Worm (Caenorhabditis elegans): ENCODE results near the gene npr-28.

npr-28 gene

DNA sequence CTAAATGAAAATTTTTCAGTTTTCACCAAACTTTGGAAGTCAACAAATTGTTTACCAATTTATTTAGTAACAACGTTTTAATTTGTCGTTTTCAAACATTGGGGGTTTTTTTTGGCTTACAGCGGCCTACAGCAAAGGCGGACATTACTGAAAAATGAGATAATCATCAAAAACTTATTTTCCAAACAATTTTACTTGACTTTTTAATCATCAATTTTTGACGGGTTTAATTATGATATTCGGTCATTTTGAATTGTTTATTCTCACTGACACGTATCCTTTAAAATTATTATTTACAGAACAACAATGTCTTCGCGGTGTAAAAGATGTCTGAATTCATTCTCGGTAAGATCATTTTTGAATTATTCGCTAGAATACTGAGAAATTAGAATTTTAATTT lies 16.7 kb upstream of the npr-28 start, which contains the start of gene F40B5.2:
F40B5.2 (plus strand) TSS at position 301 of the 400 bp plus-strand sequence.
- TF ChIP-seq grh-1 (GFP tag; IDR thresholded peaks at IDR 0.05), result no peak
- no peak for TF ChIP-seq nhr-12 (tag; optimal IDR thresholded peaks at IDR 0.05)
- TF ChIP-seq snu-23 (GFP tag; optimal IDR thresholded peaks at IDR 0.05), result no peak
- TF ChIP-seq nhr-20 (tag; optimal IDR thresholded peaks at IDR 0.05), result no peak
- TF ChIP-seq mab-9 (GFP tag; IDR thresholded peaks at IDR 0.05), result no peak
- no peak for TF ChIP-seq vab-15 (tag; optimal IDR thresholded peaks at IDR 0.05)
- no peak for TF ChIP-seq tlp-1 (tag; optimal IDR thresholded peaks at IDR 0.05)
- no peak for TF ChIP-seq lin-39 (tag; optimal IDR thresholded peaks at IDR 0.05)
- no peak for TF ChIP-seq irx-1 (tag; optimal IDR thresholded peaks at IDR 0.05)
- no peak for TF ChIP-seq F16B12.6 (tag; optimal IDR thresholded peaks at IDR 0.05)
- TF ChIP-seq hpl-2 (GFP tag; optimal IDR thresholded peaks at IDR 0.05), result no peak

DNA sequence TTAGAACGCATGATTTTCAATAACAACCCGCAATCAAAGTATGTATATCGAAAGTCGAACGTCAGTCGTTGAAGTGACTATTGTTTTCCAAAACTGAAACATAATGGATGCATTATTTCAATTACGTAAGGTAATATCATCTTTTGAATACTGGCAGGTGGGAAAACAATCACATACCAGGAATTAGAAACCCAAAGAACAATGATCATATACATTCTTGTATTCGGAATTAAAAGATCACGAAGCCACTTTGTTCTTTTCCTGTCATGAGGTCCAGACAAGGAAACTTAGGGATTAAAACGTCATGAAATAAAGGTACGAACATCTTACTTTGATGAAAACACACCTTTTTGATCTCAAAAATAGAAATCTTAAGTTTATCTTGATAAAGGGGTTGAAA lies 11.5 kb upstream of the npr-28 start:
- TF ChIP-seq tlp-1 (tag; optimal IDR thresholded peaks at IDR 0.05), result no peak
- TF ChIP-seq mdl-1 (tag; optimal IDR thresholded peaks at IDR 0.05), result no peak
- no peak for TF ChIP-seq mep-1 (tag; optimal IDR thresholded peaks at IDR 0.05)
- TF ChIP-seq dsc-1 (tag; optimal IDR thresholded peaks at IDR 0.05), result peak; percentile 76
- TF ChIP-seq Y116A8C.19 (tag; optimal IDR thresholded peaks at IDR 0.05; ENCODE audit: borderline replicate concordance), result no peak
- TF ChIP-seq tbx-2 (tag; optimal IDR thresholded peaks at IDR 0.05), result no peak
- TF ChIP-seq lin-14 (GFP tag; optimal IDR thresholded peaks at IDR 0.05), result no peak
- TF ChIP-seq ceh-90 (tag; optimal IDR thresholded peaks at IDR 0.05), result no peak
- TF ChIP-seq nhr-71 (tag; optimal IDR thresholded peaks at IDR 0.05), result peak; percentile 44
- TF ChIP-seq efl-1 (optimal IDR thresholded peaks at IDR 0.05), result no peak
- peak in 1 of 2 experiments; percentile 41 for TF ChIP-seq efl-1 (GFP tag; optimal IDR thresholded peaks at IDR 0.05 in 1 of 2)
- TF ChIP-seq fkh-8 (tag; optimal IDR thresholded peaks at IDR 0.05), result peak; percentile 66
- TF ChIP-seq aly-2 (tag; optimal IDR thresholded peaks at IDR 0.05), result no peak

DNA sequence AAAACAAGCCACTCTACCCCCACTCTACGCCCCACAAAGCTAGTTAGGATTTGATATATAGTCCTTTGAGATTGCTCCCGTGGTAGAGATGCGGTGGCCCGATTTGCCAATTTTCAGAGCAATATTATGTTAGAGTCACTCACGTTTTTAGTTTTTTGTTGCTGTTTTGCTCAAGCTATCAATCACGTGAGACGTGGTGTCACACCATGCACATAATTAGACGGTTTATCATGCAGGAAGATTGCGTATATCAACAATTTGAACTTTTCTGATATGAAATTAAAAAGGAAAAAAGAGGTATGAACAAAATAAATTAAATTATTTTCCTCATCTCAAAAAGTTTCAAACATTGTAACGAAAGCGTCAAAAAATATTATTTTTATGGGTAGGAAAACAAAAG lies 5.4 kb upstream of the npr-28 start:
- TF ChIP-seq zip-4 (GFP tag; optimal IDR thresholded peaks at IDR 0.05), result no peak
- no peak for TF ChIP-seq egl-27 (tag; optimal IDR thresholded peaks at IDR 0.05)
- TF ChIP-seq ama-1 (optimal IDR thresholded peaks at IDR 0.05), result no peak
- TF ChIP-seq nhr-47 (tag; optimal IDR thresholded peaks at IDR 0.05), result no peak
- no peak for TF ChIP-seq sup-37 (GFP tag; optimal IDR thresholded peaks at IDR 0.05)
- no peak for TF ChIP-seq dsc-1 (tag; optimal IDR thresholded peaks at IDR 0.05)
- TF ChIP-seq fkh-8 (tag; optimal IDR thresholded peaks at IDR 0.05), result peak; percentile 19
- no peak for TF ChIP-seq unc-98 (GFP tag; IDR thresholded peaks at IDR 0.05)
- no peak for TF ChIP-seq nhr-11 (tag; optimal IDR thresholded peaks at IDR 0.05)
- no peak for TF ChIP-seq efl-3 (GFP tag; optimal IDR thresholded peaks at IDR 0.05)
- no peak for TF ChIP-seq fkh-10 (GFP tag; optimal IDR thresholded peaks at IDR 0.05)
- TF ChIP-seq irx-1 (tag; optimal IDR thresholded peaks at IDR 0.05), result no peak
- no peak for TF ChIP-seq C16A3.4 (tag; optimal IDR thresholded peaks at IDR 0.05)
- no peak for TF ChIP-seq dpl-1 (GFP tag; optimal IDR thresholded peaks at IDR 0.05)
- TF ChIP-seq ceh-82 (tag; optimal IDR thresholded peaks at IDR 0.05), result no peak
- no peak for TF ChIP-seq ceh-88 (GFP tag; IDR thresholded peaks at IDR 0.05)
- peak; percentile 11 for TF ChIP-seq nhr-20 (tag; optimal IDR thresholded peaks at IDR 0.05)
- TF ChIP-seq zag-1 (tag; optimal IDR thresholded peaks at IDR 0.05), result no peak
- no peak for TF ChIP-seq mdl-1 (tag; optimal IDR thresholded peaks at IDR 0.05)
- no peak for TF ChIP-seq nhr-90 (tag; optimal IDR thresholded peaks at IDR 0.05; ENCODE audit: poor library complexity)
- TF ChIP-seq lin-14 (GFP tag; optimal IDR thresholded peaks at IDR 0.05), result no peak
- TF ChIP-seq C34B4.2 (tag; optimal IDR thresholded peaks at IDR 0.05), result no peak
- no peak for TF ChIP-seq nhr-84 (tag; optimal IDR thresholded peaks at IDR 0.05)
- TF ChIP-seq mep-1 (tag; optimal IDR thresholded peaks at IDR 0.05), result no peak
- TF ChIP-seq tbx-2 (tag; optimal IDR thresholded peaks at IDR 0.05), result no peak
- no peak for TF ChIP-seq isw-1 (GFP tag; IDR thresholded peaks at IDR 0.05)
- no peak for TF ChIP-seq snu-23 (GFP tag; optimal IDR thresholded peaks at IDR 0.05)
- no peak for TF ChIP-seq unc-30 (tag; optimal IDR thresholded peaks at IDR 0.05)
- no peak for TF ChIP-seq C04F5.9 (tag; optimal IDR thresholded peaks at IDR 0.05)
- TF ChIP-seq skn-1 (tag; optimal IDR thresholded peaks at IDR 0.05), result no peak
- TF ChIP-seq pqm-1 (tag; optimal IDR thresholded peaks at IDR 0.05), result no peak
- TF ChIP-seq nhr-71 (tag; optimal IDR thresholded peaks at IDR 0.05), result peak; percentile 39
- TF ChIP-seq ces-1 (GFP tag; optimal IDR thresholded peaks at IDR 0.05), result no peak
- TF ChIP-seq ztf-11 (tag; optimal IDR thresholded peaks at IDR 0.05), result no peak
- TF ChIP-seq jun-1 (tag; optimal IDR thresholded peaks at IDR 0.05), result no peak
- TF ChIP-seq ceh-8 (GFP tag; optimal IDR thresholded peaks at IDR 0.05), result peak; percentile 18
- no peak for TF ChIP-seq lin-13 (GFP tag; optimal IDR thresholded peaks at IDR 0.05)

Data from whole organism, L1 larva.